Worm (Caenorhabditis elegans): ENCODE results near the gene K06H7.7.
A peak's percentile ranks its signal among the peaks of the same experiment; 100 is the strongest.

The K06H7.7 gene

DNA sequence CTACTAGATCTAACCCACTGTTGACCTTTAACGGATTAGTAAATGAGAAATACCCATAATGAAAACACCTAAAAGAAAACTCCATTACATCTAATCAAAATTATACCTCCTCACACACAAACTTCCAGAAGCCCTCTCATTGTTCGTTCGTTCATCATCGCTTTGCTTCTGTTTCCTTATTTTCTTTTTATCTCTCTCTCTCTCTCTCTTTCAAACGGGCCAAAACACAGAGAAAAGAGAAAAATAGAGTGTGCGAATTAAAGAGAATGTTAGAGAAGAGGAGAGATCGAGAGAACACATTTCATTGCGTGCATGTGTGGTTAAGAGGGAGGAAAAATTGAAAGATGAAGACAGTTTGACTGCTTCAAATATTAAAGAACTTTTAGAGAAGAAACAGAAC, 39.0 kb upstream of the K06H7.7 start (continued):
- TF ChIP-seq lsy-2 (tag; optimal IDR thresholded peaks at IDR 0.05) (peak; percentile 77 to 90), aly-2 (tag; optimal IDR thresholded peaks at IDR 0.05) (no peak), lin-35 (GFP tag; optimal IDR thresholded peaks at IDR 0.05) (peak; percentile 40 to 52), pax-3 (tag; optimal IDR thresholded peaks at IDR 0.05) (no peak), lin-14 (GFP tag; optimal IDR thresholded peaks at IDR 0.05) (peak; percentile 89), mdl-1 (tag; optimal IDR thresholded peaks at IDR 0.05) (peak in 1 of 2 experiments; percentile 34), ztf-11 (tag; optimal IDR thresholded peaks at IDR 0.05) (no peak), pqm-1 (tag; optimal IDR thresholded peaks at IDR 0.05) (no peak), nhr-84 (tag; optimal IDR thresholded peaks at IDR 0.05) (no peak), jun-1 (tag; optimal IDR thresholded peaks at IDR 0.05) (peak; percentile 16), ceh-63 (GFP tag; optimal IDR thresholded peaks at IDR 0.05) (no peak), hlh-17 (GFP tag; optimal IDR thresholded peaks at IDR 0.05; ENCODE audit: borderline replicate concordance) (no peak), nhr-85 (tag) (peak; percentile 77), fkh-4 (tag; optimal IDR thresholded peaks at IDR 0.05; ENCODE audit: borderline replicate concordance) (no peak), C34B4.2 (tag; optimal IDR thresholded peaks at IDR 0.05) (no peak), tbx-2 (tag; optimal IDR thresholded peaks at IDR 0.05) (peak; percentile 54), vab-15 (tag; optimal IDR thresholded peaks at IDR 0.05) (no peak), nhr-12 (tag; optimal IDR thresholded peaks at IDR 0.05) (no peak), nhr-77 (tag; optimal IDR thresholded peaks at IDR 0.05) (peak; percentile 45), alr-1 (tag; optimal IDR thresholded peaks at IDR 0.05; ENCODE audit: borderline replicate concordance) (no peak), elt-2 (tag; optimal IDR thresholded peaks at IDR 0.05) (no peak), fkh-8 (tag; optimal IDR thresholded peaks at IDR 0.05) (peak; percentile 16), nhr-28 (tag; optimal IDR thresholded peaks at IDR 0.05) (no peak), ceh-82 (tag; optimal IDR thresholded peaks at IDR 0.05) (peak; percentile 0 to 62 (median 9)), elt-3 (tag; optimal IDR thresholded peaks at IDR 0.05) (peak in 1 of 6 experiments; percentile 59), Y116A8C.19 (tag; optimal IDR thresholded peaks at IDR 0.05; ENCODE audit: borderline replicate concordance) (no peak), grh-1 (GFP tag; IDR thresholded peaks at IDR 0.05) (no peak), zip-4 (GFP tag; optimal IDR thresholded peaks at IDR 0.05) (no peak), irx-1 (tag; optimal IDR thresholded peaks at IDR 0.05) (no peak), hpl-2 (GFP tag; optimal IDR thresholded peaks at IDR 0.05) (no peak)

DNA sequence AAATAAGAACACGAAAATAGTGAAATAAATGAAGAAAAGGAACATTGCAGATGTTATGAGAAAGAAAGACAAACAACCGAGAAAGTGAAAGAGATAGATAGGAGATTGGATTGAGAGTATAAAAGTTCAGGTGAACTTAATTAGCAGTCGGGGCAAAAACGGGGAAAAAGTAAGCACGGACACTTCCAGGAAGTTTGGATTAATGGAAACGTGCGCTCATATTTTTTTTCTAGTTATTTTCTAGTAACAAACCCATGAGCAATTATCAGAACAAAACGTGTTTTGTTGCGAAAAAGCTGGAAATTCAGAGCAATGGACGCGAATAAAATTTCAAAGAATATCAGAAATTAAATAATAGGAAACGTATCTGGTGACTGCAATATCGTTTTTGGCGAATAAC, 36.6 kb upstream of the K06H7.7 start:
- no peak for TF ChIP-seq vab-15 (tag; optimal IDR thresholded peaks at IDR 0.05)
- TF ChIP-seq sox-4 (tag; optimal IDR thresholded peaks at IDR 0.05) = no peak
- no peak for TF ChIP-seq sptf-1 (tag; optimal IDR thresholded peaks at IDR 0.05)
- TF ChIP-seq rnt-1 (tag; optimal IDR thresholded peaks at IDR 0.05) = no peak
- TF ChIP-seq efl-1 (optimal IDR thresholded peaks at IDR 0.05) = no peak
- peak in 1 of 2 experiments; percentile 51 for TF ChIP-seq efl-1 (GFP tag; optimal IDR thresholded peaks at IDR 0.05 in 1 of 2)
- TF ChIP-seq nhr-12 (tag; optimal IDR thresholded peaks at IDR 0.05) = no peak
- TF ChIP-seq jun-1 (tag; optimal IDR thresholded peaks at IDR 0.05) = no peak
- peak; percentile 75 for TF ChIP-seq dsc-1 (tag; optimal IDR thresholded peaks at IDR 0.05)
- peak; percentile 2 for TF ChIP-seq swsn-7 (tag; optimal IDR thresholded peaks at IDR 0.05)
- TF ChIP-seq mep-1 (tag; optimal IDR thresholded peaks at IDR 0.05) = no peak
- TF ChIP-seq ceh-8 (GFP tag; optimal IDR thresholded peaks at IDR 0.05) = no peak
- no peak for TF ChIP-seq lin-15B (tag; optimal IDR thresholded peaks at IDR 0.05)
- no peak for TF ChIP-seq ceh-88 (GFP tag; IDR thresholded peaks at IDR 0.05)
- TF ChIP-seq ceh-63 (GFP tag; optimal IDR thresholded peaks at IDR 0.05) = no peak
- TF ChIP-seq nhr-90 (tag; optimal IDR thresholded peaks at IDR 0.05; ENCODE audit: poor library complexity) = no peak
- no peak for TF ChIP-seq unc-62 (GFP tag; optimal IDR thresholded peaks at IDR 0.05)
- no peak for TF ChIP-seq ets-5 (GFP tag; IDR thresholded peaks at IDR 0.05)
- peak; percentile 81 for TF ChIP-seq nhr-71 (tag; optimal IDR thresholded peaks at IDR 0.05)
- no peak for TF ChIP-seq ceh-90 (tag; optimal IDR thresholded peaks at IDR 0.05)
- peak; percentile 89 for TF ChIP-seq fkh-8 (tag; optimal IDR thresholded peaks at IDR 0.05)
- peak; percentile 19 for TF ChIP-seq nhr-20 (tag; optimal IDR thresholded peaks at IDR 0.05)
- TF ChIP-seq pax-3 (tag; optimal IDR thresholded peaks at IDR 0.05) = peak; percentile 26
- peak; percentile 66 for TF ChIP-seq nhr-47 (tag; optimal IDR thresholded peaks at IDR 0.05)
- peak; percentile 21 for TF ChIP-seq hlh-4 (tag; optimal IDR thresholded peaks at IDR 0.05)
- TF ChIP-seq lin-14 (GFP tag; optimal IDR thresholded peaks at IDR 0.05) = peak; percentile 13
- TF ChIP-seq C34B4.2 (tag; optimal IDR thresholded peaks at IDR 0.05) = no peak
- no peak for TF ChIP-seq C16A3.4 (tag; optimal IDR thresholded peaks at IDR 0.05)
- TF ChIP-seq snu-23 (GFP tag; optimal IDR thresholded peaks at IDR 0.05) = no peak
- no peak for TF ChIP-seq F16B12.6 (tag; optimal IDR thresholded peaks at IDR 0.05)
